Worm (Caenorhabditis elegans) whole organism, L3 larva: ENCODE results near the gene F26F2.3.

Source experiments
- R02D3.7 ChIP-seq: fragments of 150-350 bp; optimal IDR thresholded peaks from 2 replicates; lab custom pipeline; 2014; ENCODE audit warnings: missing biosample characterization, missing genetic modification characterization
- aly-2 ChIP-seq: fragments of 150-350 bp; optimal IDR thresholded peaks from 2 replicates; lab custom pipeline; 2014; ENCODE audit warnings: missing biosample characterization, missing genetic modification characterization
- ama-1 ChIP-seq: fragments of 150-350 bp; optimal IDR thresholded peaks from 2 replicates; lab custom pipeline; 2018
- nhr-11 ChIP-seq: fragments of 150-350 bp; optimal IDR thresholded peaks from 2 replicates; lab custom pipeline; 2014; ENCODE audit warnings: missing biosample characterization, missing genetic modification characterization
- nhr-67 ChIP-seq: fragments of 150-350 bp; optimal IDR thresholded peaks from 2 replicates; lab custom pipeline; 2014; ENCODE audit warnings: missing biosample characterization, missing genetic modification characterization
- nhr-76 ChIP-seq: fragments of 150-350 bp; sonication (generic microtip); optimal IDR thresholded peaks from 5 replicates; lab custom pipeline; 2014; ENCODE audit warnings: missing biosample characterization, missing genetic modification characterization
- nhr-77 ChIP-seq: fragments of 150-350 bp; optimal IDR thresholded peaks from 2 replicates; lab custom pipeline; 2014; ENCODE audit warnings: missing biosample characterization, missing genetic modification characterization
- pha-4 ChIP-seq: fragments of 150-350 bp; optimal IDR thresholded peaks from 2 replicates; lab custom pipeline; 2014; ENCODE audit warnings: missing biosample characterization, missing genetic modification reagents, missing genetic modification characterization
- pqm-1 ChIP-seq: fragments of 150-350 bp; optimal IDR thresholded peaks from 2 replicates; lab custom pipeline; 2017; ENCODE audit warnings: missing biosample characterization, missing genetic modification characterization, inconsistent platforms
- tbx-2 ChIP-seq: sonication (generic microtip); optimal IDR thresholded peaks from 2 replicates; lab custom pipeline; 2016; ENCODE audit warnings: mild to moderate bottlenecking, missing genetic modification characterization, missing compliant biosample characterization
- unc-62 ChIP-seq: fragments of 150-350 bp; sonication (generic microtip); optimal IDR thresholded peaks from 4 replicates; lab custom pipeline; 2014; ENCODE audit warnings: missing biosample characterization, missing genetic modification reagents, missing genetic modification characterization

ce11 chrV:20573392-20573791, 7.0 kb upstream of the F26F2.3 start, which contains the start of gene F26F2.5:
- TF ChIP-seq aly-2 (tag; lab: Kevin White, UChicago) (no peak), nhr-11 (tag; lab: Kevin White, UChicago) (no peak), pqm-1 (no peak), unc-62 (GFP tag; lab: Kevin White, UChicago) (no peak), nhr-67 (no peak), nhr-77 (tag; lab: Kevin White, UChicago) (no peak), R02D3.7 (tag; lab: Kevin White, UChicago) (no peak), ama-1 (lab: Kevin White, UChicago) (no peak), pha-4 (tag; lab: Kevin White, UChicago) (no peak), tbx-2 (tag; lab: Kevin White, UChicago) (no peak), nhr-76 (tag; lab: Kevin White, UChicago) (no peak)
